Fruit fly (Drosophila melanogaster) S2 (cell line): ENCODE measurements around the gene Ance-3.

Experiments used
- CG8478 ChIP-seq: fragments of >200 bp; optimal IDR thresholded peaks from 2 replicates; lab custom pipeline; 2018
- CTCF ChIP-seq, 2 experiments: fragments of >200 bp; optimal IDR thresholded peaks; 2 replicates each; lab custom pipeline; 2018

The Ance-3 gene

dm6 chr2L:13914425-13914824, at the start of gene Ance-3:
Gene Ance-3 (plus strand): TSS chr2L:13914725.
- no peak for TF ChIP-seq CTCF (optimal IDR thresholded peaks at IDR 0.05; lab: Kevin White, UChicago)
- TF ChIP-seq CG8478 (lab: Kevin White, UChicago), result no peak

DNA sequence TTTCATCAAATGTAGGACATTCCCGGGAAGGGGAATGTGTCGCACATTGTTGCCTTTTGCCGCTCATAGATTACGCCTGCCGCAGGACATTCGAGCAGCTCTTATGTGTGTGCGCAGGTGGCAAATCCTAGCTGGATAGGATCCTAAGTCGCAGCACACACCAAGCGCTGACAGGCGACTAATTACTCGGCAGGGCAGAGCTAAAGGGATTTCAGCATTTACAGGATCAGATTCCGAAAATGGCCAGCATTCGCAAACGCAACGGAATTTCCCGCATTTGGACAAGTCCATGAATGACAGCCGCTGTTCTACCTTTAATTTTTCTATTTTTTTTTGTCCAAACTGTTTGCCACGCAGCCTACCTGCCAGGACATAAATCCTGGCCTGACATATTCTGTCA, 46.9 kb upstream of the Ance-3 start:
- TF ChIP-seq CTCF (optimal IDR thresholded peaks at IDR 0.05; lab: Kevin White, UChicago) (no peak), CG8478 (lab: Kevin White, UChicago) (no peak)

dm6 chr2L:13869400-13869799, 45.1 kb upstream of the Ance-3 start:
- no peak for TF ChIP-seq CTCF (optimal IDR thresholded peaks at IDR 0.05; lab: Kevin White, UChicago)
- TF ChIP-seq CG8478 (lab: Kevin White, UChicago), result no peak

DNA sequence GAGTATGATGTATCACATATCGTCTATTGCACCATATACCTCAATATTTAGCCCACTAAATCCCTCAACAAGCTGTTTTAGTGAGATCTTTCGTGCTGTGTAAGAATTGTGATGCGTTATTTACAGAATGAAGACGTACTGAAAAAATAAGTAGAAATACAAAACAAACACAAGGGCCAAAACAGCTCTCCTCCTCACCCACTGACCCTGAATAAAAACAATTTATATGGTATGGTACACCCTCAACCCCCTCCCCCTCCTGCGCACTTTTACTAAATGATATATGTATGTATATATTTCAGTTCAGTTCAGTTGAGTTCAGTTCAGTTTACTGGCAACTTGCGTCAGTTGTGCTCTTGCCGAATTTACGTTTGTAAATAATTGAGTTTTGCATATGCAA, 41.4 kb upstream of the Ance-3 start:
- TF ChIP-seq CG8478 (lab: Kevin White, UChicago) (no peak), CTCF (optimal IDR thresholded peaks at IDR 0.05; lab: Kevin White, UChicago) (no peak)

- TF ChIP-seq CTCF (optimal IDR thresholded peaks at IDR 0.05; lab: Kevin White, UChicago), result no peak
- no peak for TF ChIP-seq CG8478 (lab: Kevin White, UChicago)
Measured at dm6 chr2L:13876698-13877097, 37.8 kb upstream of the Ance-3 start.

dm6 chr2L:13877934-13878580, 36.5 kb upstream of the Ance-3 start:
- TF ChIP-seq CG8478 (lab: Kevin White, UChicago) (no peak), CTCF (optimal IDR thresholded peaks at IDR 0.05; lab: Kevin White, UChicago) (no peak)

dm6 chr2L:13878801-13879200, 35.7 kb upstream of the Ance-3 start:
- TF ChIP-seq CTCF (optimal IDR thresholded peaks at IDR 0.05; lab: Kevin White, UChicago) (no peak), CG8478 (lab: Kevin White, UChicago) (no peak)

DNA sequence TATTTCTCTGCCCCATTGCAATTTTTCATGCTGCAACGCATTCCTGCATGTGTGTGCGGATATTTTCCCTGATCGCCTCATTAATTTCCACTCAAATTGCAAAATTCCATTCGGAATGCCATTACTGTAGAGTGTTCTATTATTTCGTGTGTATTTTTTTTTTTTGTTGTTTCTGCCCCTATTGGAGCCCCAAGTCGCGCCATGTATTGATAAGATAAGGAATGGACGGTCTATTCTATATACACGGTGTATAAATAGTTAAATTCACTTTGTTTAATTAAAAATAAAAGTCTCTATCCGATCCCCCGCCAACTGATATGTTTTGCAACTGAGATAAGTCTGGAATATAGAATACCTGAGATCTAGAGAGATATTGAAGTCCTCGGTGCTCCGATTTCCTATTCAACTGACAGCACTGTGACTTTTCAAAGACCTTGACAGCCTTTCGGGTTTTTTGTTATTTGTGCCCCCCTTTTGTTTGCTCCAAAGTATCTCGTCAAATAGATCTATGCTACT, 33.1 kb upstream of the Ance-3 start:
- TF ChIP-seq CTCF (optimal IDR thresholded peaks at IDR 0.05; lab: Kevin White, UChicago), result no peak
- no peak for TF ChIP-seq CG8478 (lab: Kevin White, UChicago)

DNA sequence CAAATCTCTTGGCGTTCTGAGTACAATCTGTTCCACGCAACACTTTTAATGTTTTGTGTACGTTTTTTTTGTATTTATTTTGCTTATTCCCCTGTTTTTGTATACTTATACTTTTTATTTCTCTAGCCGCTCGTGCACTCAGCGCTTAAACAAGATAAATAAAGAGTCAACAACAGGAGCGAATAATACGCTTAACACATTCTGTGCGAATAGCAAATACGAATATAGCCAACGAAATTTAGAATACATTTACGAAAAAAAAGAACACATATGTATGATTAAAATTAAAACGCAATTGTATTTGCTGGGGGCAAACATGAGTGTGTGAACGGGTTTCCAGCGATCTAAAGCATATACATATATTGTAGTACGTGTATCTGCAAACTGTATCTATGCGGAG, 32.6 kb upstream of the Ance-3 start:
- no peak for TF ChIP-seq CTCF (optimal IDR thresholded peaks at IDR 0.05; lab: Kevin White, UChicago)
- no peak for TF ChIP-seq CG8478 (lab: Kevin White, UChicago)

DNA sequence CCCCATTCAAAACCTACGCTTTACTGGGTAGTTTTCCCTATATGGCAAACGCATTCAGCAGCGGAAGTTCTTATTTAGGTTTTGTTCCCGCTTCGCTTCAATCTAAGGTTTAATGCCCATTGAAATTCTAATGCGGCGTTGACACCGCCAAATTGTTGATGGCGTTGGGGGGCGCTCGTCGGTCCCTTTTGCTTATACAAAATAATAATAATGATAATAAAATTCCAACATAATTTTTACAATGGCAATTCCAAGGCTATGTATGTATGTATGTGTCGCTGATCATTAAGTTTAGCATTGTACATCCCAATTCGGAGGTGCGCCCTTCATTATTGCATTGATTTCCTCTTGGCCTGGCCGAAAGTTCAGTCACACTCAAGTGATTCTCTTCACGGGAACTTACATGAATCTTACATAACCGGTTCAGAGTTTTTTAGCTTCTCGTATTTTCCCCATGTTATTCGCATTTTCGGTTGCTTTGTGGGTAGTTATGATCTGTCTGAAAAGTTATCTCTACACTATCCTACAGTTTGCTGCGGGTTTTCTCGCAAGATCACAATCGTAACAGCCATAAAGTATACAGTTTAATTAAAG, 30.4 kb upstream of the Ance-3 start:
- TF ChIP-seq CG8478 (lab: Kevin White, UChicago) (no peak), CTCF (optimal IDR thresholded peaks at IDR 0.05; lab: Kevin White, UChicago) (no peak)

DNA sequence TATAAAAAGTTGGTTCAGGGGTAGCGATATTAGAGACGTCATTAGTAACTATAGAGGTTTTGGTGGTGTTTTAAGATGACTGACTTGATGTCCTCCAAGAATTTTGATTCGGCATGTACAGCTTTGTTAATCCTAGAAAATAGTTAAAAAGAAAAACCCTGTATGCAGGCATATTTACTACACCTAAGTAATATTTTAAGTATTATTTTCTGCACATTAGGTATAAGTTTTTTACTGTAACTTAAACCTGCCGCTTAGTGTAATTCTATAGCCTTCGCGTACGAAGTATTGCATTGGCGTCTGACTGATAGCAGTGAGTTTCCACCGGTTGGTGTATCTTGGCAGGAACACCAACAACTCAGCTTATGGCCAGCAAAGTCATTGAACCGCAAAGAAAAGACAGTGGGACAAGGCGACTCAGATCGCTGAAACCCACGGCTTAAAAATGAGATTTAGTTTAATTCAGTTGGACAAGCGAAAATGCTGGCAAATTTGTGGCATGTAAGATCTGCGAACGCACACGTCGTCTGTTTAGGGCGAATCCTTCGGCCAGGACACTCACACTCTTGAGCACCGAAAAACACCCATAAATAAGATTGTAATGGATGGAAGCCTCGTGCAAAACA, 29.7 kb upstream of the Ance-3 start:
- TF ChIP-seq CG8478 (lab: Kevin White, UChicago) (no peak), CTCF (optimal IDR thresholded peaks at IDR 0.05; lab: Kevin White, UChicago) (no peak)

DNA sequence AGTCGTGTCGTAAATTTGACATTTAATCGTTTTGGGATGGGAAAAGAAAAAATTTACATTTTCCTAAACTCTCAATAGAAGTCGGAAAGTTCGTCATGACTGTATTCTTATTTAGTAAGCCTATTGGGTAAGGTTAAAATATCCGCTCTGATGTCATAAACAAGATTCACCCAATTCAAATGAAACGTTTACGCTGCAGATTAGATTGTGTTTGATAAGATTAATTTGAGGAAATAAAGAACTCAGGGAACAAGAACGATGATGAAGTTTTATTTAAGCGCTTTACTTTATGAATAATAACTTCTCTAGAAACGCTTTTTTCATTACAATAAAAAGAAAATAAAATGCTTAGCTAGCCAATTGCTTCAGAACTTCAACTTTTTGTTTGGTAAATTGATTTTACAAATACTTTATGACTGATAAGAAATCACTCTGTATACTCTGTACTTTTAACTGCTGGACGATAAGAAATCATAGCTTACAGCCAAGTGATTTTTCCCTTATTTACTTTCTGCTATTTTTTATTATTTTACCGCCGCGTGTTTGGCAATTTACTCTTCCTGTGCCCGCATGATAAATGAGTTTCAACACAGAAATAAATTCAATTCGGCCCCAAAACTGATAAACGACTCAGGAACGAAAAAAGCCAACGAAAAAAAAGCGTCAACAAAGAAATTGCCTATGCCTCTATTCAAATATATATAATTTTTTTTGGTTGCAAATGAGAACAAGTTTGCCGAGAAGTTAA, 28.0 kb upstream of the Ance-3 start:
- TF ChIP-seq CG8478 (lab: Kevin White, UChicago) (no peak), CTCF (optimal IDR thresholded peaks at IDR 0.05; lab: Kevin White, UChicago) (no peak)

- no peak for TF ChIP-seq CG8478 (lab: Kevin White, UChicago)
- TF ChIP-seq CTCF (optimal IDR thresholded peaks at IDR 0.05; lab: Kevin White, UChicago), result no peak
Measured at dm6 chr2L:13889934-13890333, 24.6 kb upstream of the Ance-3 start.

dm6 chr2L:13892826-13893225, 21.7 kb upstream of the Ance-3 start:
- TF ChIP-seq CG8478 (lab: Kevin White, UChicago), result no peak
- TF ChIP-seq CTCF (optimal IDR thresholded peaks at IDR 0.05; lab: Kevin White, UChicago), result peak; percentile 11 to 28

- TF ChIP-seq CG8478 (lab: Kevin White, UChicago), result no peak
- TF ChIP-seq CTCF (optimal IDR thresholded peaks at IDR 0.05; lab: Kevin White, UChicago), result no peak
Measured at dm6 chr2L:13893439-13893838, 21.1 kb upstream of the Ance-3 start.
